Worm (Caenorhabditis elegans) whole organism, L4 larva: ENCODE measurements around the gene R08A2.1.

Source experiments
- ZK546.5 ChIP-seq, 2 experiments: sonication (generic microtip); optimal IDR thresholded peaks; 2 replicates each; lab custom pipeline; 2017; ENCODE audit warnings: missing biosample characterization in 2 of 2, missing genetic modification characterization in 2 of 2
- fos-1 ChIP-seq: fragments of 150-350 bp; optimal IDR thresholded peaks from 2 replicates; lab custom pipeline; 2014; ENCODE audit warnings: missing biosample characterization, missing genetic modification characterization

- TF ChIP-seq fos-1 (tag; lab: Kevin White, UChicago) (no peak), ZK546.5 (tag; optimal IDR thresholded peaks at IDR 0.05; lab: Kevin White, UChicago) (no peak)
These were observed 44.2 kb upstream of the R08A2.1 start for ce11 chrV:14763582-14763981.
